Worm (Caenorhabditis elegans): ENCODE measurements around the gene fbxa-65.

fbxa-65 gene

ce11 chrV:3324178-3324577, 22.1 kb downstream of the fbxa-65 start, which contains the start of gene C17B7.8:
Gene C17B7.8, minus strand, starts transcription at chrV:3324278.
- TF ChIP-seq flt-1 (GFP tag; IDR thresholded peaks at IDR 0.05), result no peak
- no peak for TF ChIP-seq F13C5.2 (tag; optimal IDR thresholded peaks at IDR 0.05)
- TF ChIP-seq ceh-13 (GFP tag; optimal IDR thresholded peaks at IDR 0.05), result no peak
- no peak for TF ChIP-seq sea-1 (GFP tag; conservative IDR thresholded peaks at IDR 0.05)
- no peak for TF ChIP-seq aly-1 (tag; optimal IDR thresholded peaks at IDR 0.05)
- no peak for TF ChIP-seq pes-1 (GFP tag; IDR thresholded peaks at IDR 0.05)
- no peak for TF ChIP-seq hnd-1 (tag; optimal IDR thresholded peaks at IDR 0.05)
- TF ChIP-seq ama-1 (optimal IDR thresholded peaks at IDR 0.05), result no peak
- TF ChIP-seq hmbx-1 (tag; optimal IDR thresholded peaks at IDR 0.05), result no peak
- TF ChIP-seq hmg-4 (GFP tag; optimal IDR thresholded peaks at IDR 0.05), result no peak
- no peak for TF ChIP-seq tra-4 (tag; optimal IDR thresholded peaks at IDR 0.05)

ce11 chrV:3320432-3320831, 25.9 kb downstream of the fbxa-65 start, which contains the start of gene C17B7.14:
Gene C17B7.14, minus strand, starts transcription at chrV:3320532.
- TF ChIP-seq B0310.2 (tag; optimal IDR thresholded peaks at IDR 0.05) (no peak), hmbx-1 (tag; optimal IDR thresholded peaks at IDR 0.05) (no peak), sea-1 (GFP tag; conservative IDR thresholded peaks at IDR 0.05) (no peak), scrt-1 (GFP tag; IDR thresholded peaks at IDR 0.05) (no peak), aly-1 (tag; optimal IDR thresholded peaks at IDR 0.05) (no peak), tra-4 (tag; optimal IDR thresholded peaks at IDR 0.05) (no peak), F13C5.2 (tag; optimal IDR thresholded peaks at IDR 0.05) (no peak), flt-1 (GFP tag; IDR thresholded peaks at IDR 0.05) (no peak), ceh-36 (tag; optimal IDR thresholded peaks at IDR 0.05) (no peak), hmg-4 (GFP tag; optimal IDR thresholded peaks at IDR 0.05) (no peak), pes-1 (GFP tag; IDR thresholded peaks at IDR 0.05) (no peak), tbx-37 (GFP tag; conservative IDR thresholded peaks at IDR 0.05) (no peak), hnd-1 (tag; optimal IDR thresholded peaks at IDR 0.05) (no peak), tbx-11 (GFP tag; IDR thresholded peaks at IDR 0.05) (no peak), ets-7 (tag; optimal IDR thresholded peaks at IDR 0.05) (no peak), ceh-13 (GFP tag; optimal IDR thresholded peaks at IDR 0.05) (no peak), ama-1 (optimal IDR thresholded peaks at IDR 0.05) (no peak)

- TF ChIP-seq ceh-36 (tag; optimal IDR thresholded peaks at IDR 0.05) (no peak), tbx-37 (GFP tag; conservative IDR thresholded peaks at IDR 0.05) (no peak), scrt-1 (GFP tag; IDR thresholded peaks at IDR 0.05) (no peak), hmbx-1 (tag; optimal IDR thresholded peaks at IDR 0.05) (no peak), tbx-11 (GFP tag; IDR thresholded peaks at IDR 0.05) (no peak), flt-1 (GFP tag; IDR thresholded peaks at IDR 0.05) (no peak), ets-7 (tag; optimal IDR thresholded peaks at IDR 0.05) (no peak), hmg-4 (GFP tag; optimal IDR thresholded peaks at IDR 0.05) (no peak), F13C5.2 (tag; optimal IDR thresholded peaks at IDR 0.05) (no peak), pes-1 (GFP tag; IDR thresholded peaks at IDR 0.05) (no peak), ama-1 (optimal IDR thresholded peaks at IDR 0.05) (no peak), tra-4 (tag; optimal IDR thresholded peaks at IDR 0.05) (no peak), hnd-1 (tag; optimal IDR thresholded peaks at IDR 0.05) (no peak), B0310.2 (tag; optimal IDR thresholded peaks at IDR 0.05) (no peak), ceh-13 (GFP tag; optimal IDR thresholded peaks at IDR 0.05) (no peak), sea-1 (GFP tag; conservative IDR thresholded peaks at IDR 0.05) (no peak), aly-1 (tag; optimal IDR thresholded peaks at IDR 0.05) (no peak)
Measured at ce11 chrV:3320005-3320404, 26.3 kb downstream of the fbxa-65 start, which contains the start of gene F35F10.14. Gene F35F10.14, minus strand, starts transcription at chrV:3320105.

- TF ChIP-seq F13C5.2 (tag; optimal IDR thresholded peaks at IDR 0.05) (no peak), ets-7 (tag; optimal IDR thresholded peaks at IDR 0.05) (no peak), tbx-11 (GFP tag; IDR thresholded peaks at IDR 0.05) (no peak), ceh-13 (GFP tag; optimal IDR thresholded peaks at IDR 0.05) (no peak), tra-4 (tag; optimal IDR thresholded peaks at IDR 0.05) (no peak), pes-1 (GFP tag; IDR thresholded peaks at IDR 0.05) (no peak), scrt-1 (GFP tag; IDR thresholded peaks at IDR 0.05) (no peak), aly-1 (tag; optimal IDR thresholded peaks at IDR 0.05) (no peak), hmbx-1 (tag; optimal IDR thresholded peaks at IDR 0.05) (no peak), flt-1 (GFP tag; IDR thresholded peaks at IDR 0.05) (no peak), B0310.2 (tag; optimal IDR thresholded peaks at IDR 0.05) (no peak), tbx-37 (GFP tag; conservative IDR thresholded peaks at IDR 0.05) (no peak), ama-1 (optimal IDR thresholded peaks at IDR 0.05) (no peak), hmg-4 (GFP tag; optimal IDR thresholded peaks at IDR 0.05) (no peak), hnd-1 (tag; optimal IDR thresholded peaks at IDR 0.05) (no peak)
Measured at ce11 chrV:3318975-3319374, 27.3 kb downstream of the fbxa-65 start, which contains the start of gene F35F10.13. Gene F35F10.13, minus strand, starts transcription at chrV:3319075.

ce11 chrV:3316108-3316507, 30.2 kb downstream of the fbxa-65 start, which contains the start of gene F35F10.1:
Gene F35F10.1, plus strand, starts transcription at chrV:3316307.
- TF ChIP-seq tbx-37 (GFP tag; conservative IDR thresholded peaks at IDR 0.05), result no peak

- TF ChIP-seq ceh-36 (tag; optimal IDR thresholded peaks at IDR 0.05) (no peak), hmbx-1 (tag; optimal IDR thresholded peaks at IDR 0.05) (no peak), B0310.2 (tag; optimal IDR thresholded peaks at IDR 0.05) (no peak), tbx-37 (GFP tag; conservative IDR thresholded peaks at IDR 0.05) (no peak), hmg-4 (GFP tag; optimal IDR thresholded peaks at IDR 0.05) (no peak), hnd-1 (tag; optimal IDR thresholded peaks at IDR 0.05) (no peak), scrt-1 (GFP tag; IDR thresholded peaks at IDR 0.05) (no peak), tra-4 (tag; optimal IDR thresholded peaks at IDR 0.05) (no peak), aly-1 (tag; optimal IDR thresholded peaks at IDR 0.05) (no peak), tbx-11 (GFP tag; IDR thresholded peaks at IDR 0.05) (no peak), flt-1 (GFP tag; IDR thresholded peaks at IDR 0.05) (no peak), ama-1 (optimal IDR thresholded peaks at IDR 0.05) (no peak), F13C5.2 (tag; optimal IDR thresholded peaks at IDR 0.05) (no peak), sea-1 (GFP tag; conservative IDR thresholded peaks at IDR 0.05) (no peak), pes-1 (GFP tag; IDR thresholded peaks at IDR 0.05) (no peak)
Measured at ce11 chrV:3315308-3315707, 31.0 kb downstream of the fbxa-65 start, which contains the start of gene arrd-19. Gene arrd-19, minus strand, starts transcription at chrV:3315516.

ce11 chrV:3312067-3312666, 34.1 kb downstream of the fbxa-65 start, which contains the start of gene arrd-18:
Gene arrd-18, minus strand, starts transcription at chrV:3312117.
- TF ChIP-seq flt-1 (GFP tag; IDR thresholded peaks at IDR 0.05), result no peak
- TF ChIP-seq scrt-1 (GFP tag; IDR thresholded peaks at IDR 0.05), result no peak
- TF ChIP-seq tra-4 (tag; optimal IDR thresholded peaks at IDR 0.05), result no peak
- no peak for TF ChIP-seq ceh-13 (GFP tag; optimal IDR thresholded peaks at IDR 0.05)
- no peak for TF ChIP-seq ets-7 (tag; optimal IDR thresholded peaks at IDR 0.05)
- no peak for TF ChIP-seq ama-1 (optimal IDR thresholded peaks at IDR 0.05)
- no peak for TF ChIP-seq hnd-1 (tag; optimal IDR thresholded peaks at IDR 0.05)
- no peak for TF ChIP-seq tbx-37 (GFP tag; conservative IDR thresholded peaks at IDR 0.05)
- no peak for TF ChIP-seq sea-1 (GFP tag; conservative IDR thresholded peaks at IDR 0.05)
- TF ChIP-seq hmbx-1 (tag; optimal IDR thresholded peaks at IDR 0.05), result no peak
- TF ChIP-seq F13C5.2 (tag; optimal IDR thresholded peaks at IDR 0.05), result no peak
- TF ChIP-seq B0310.2 (tag; optimal IDR thresholded peaks at IDR 0.05), result no peak
- TF ChIP-seq aly-1 (tag; optimal IDR thresholded peaks at IDR 0.05), result no peak
- no peak for TF ChIP-seq hmg-4 (GFP tag; optimal IDR thresholded peaks at IDR 0.05)
- no peak for TF ChIP-seq tbx-11 (GFP tag; IDR thresholded peaks at IDR 0.05)
- TF ChIP-seq pes-1 (GFP tag; IDR thresholded peaks at IDR 0.05), result no peak
- TF ChIP-seq ceh-36 (tag; optimal IDR thresholded peaks at IDR 0.05), result no peak
